Fruit fly (Drosophila melanogaster): ENCODE results near the gene gdl-ORF39.

Gene gdl-ORF39

dm6 chr3L:15493886-15494598, 15.2 kb upstream of the gdl-ORF39 start (continued):
- TF ChIP-seq CG18599 (GFP tag; optimal IDR thresholded peaks at IDR 0.05) (peak; percentile 44), CG5953 (GFP tag; IDR thresholded peaks at IDR 0.05) (no peak), CG6272 (GFP tag; IDR thresholded peaks at IDR 0.05) (no peak), pan (optimal IDR thresholded peaks at IDR 0.05) (no peak), pan (GFP tag; optimal IDR thresholded peaks at IDR 0.05 in 1 of 2, IDR thresholded peaks at IDR 0.05 in 1 of 2) (peak in 1 of 2 experiments; percentile 12), CG3995 (GFP tag; optimal IDR thresholded peaks at IDR 0.05) (no peak), Atf3 (GFP tag; optimal IDR thresholded peaks at IDR 0.05) (no peak), CG6254 (GFP tag; optimal IDR thresholded peaks at IDR 0.05) (peak; percentile 8), Hr39 (optimal IDR thresholded peaks at IDR 0.05) (no peak), C15 (GFP tag; IDR thresholded peaks at IDR 0.05) (no peak), CG2199 (GFP tag; IDR thresholded peaks at IDR 0.05) (no peak), D19A (tag; optimal IDR thresholded peaks at IDR 0.05) (peak; percentile 33), her (GFP tag; optimal IDR thresholded peaks at IDR 0.05) (no peak), CG18764 (GFP tag; optimal IDR thresholded peaks at IDR 0.05) (peak; percentile 77), cg (GFP tag; optimal IDR thresholded peaks at IDR 0.05) (peak; percentile 41), ttk (GFP tag; IDR thresholded peaks at IDR 0.05) (no peak), CG31441 (GFP tag; IDR thresholded peaks at IDR 0.05) (peak; percentile 58; the same call in 1 of the 2 replicates), gsb (GFP tag; IDR thresholded peaks at IDR 0.05) (no peak), CG30020 (tag; optimal IDR thresholded peaks at IDR 0.05) (no peak), wor (GFP tag; IDR thresholded peaks at IDR 0.05) (no peak), sug (tag; optimal IDR thresholded peaks at IDR 0.05) (peak; percentile 7), Sox102F (GFP tag; optimal IDR thresholded peaks at IDR 0.05) (peak; percentile 42), CG13123 (GFP tag; optimal IDR thresholded peaks at IDR 0.05) (no peak), NfI (GFP tag; optimal IDR thresholded peaks at IDR 0.05) (no peak), CG7839 (tag; optimal IDR thresholded peaks at IDR 0.05) (peak; percentile 46), Ada2b (GFP tag; IDR thresholded peaks at IDR 0.05) (0 out of 2 replicates have a peak, but pooled peaks have one; percentile 36), CG4424 (GFP tag; optimal IDR thresholded peaks at IDR 0.05) (peak; percentile 29), Xrp1 (GFP tag; IDR thresholded peaks at IDR 0.05) (0 out of 2 replicates have a peak, but pooled peaks have one; percentile 11), prd (optimal IDR thresholded peaks at IDR 0.05) (no peak), prd (GFP tag; IDR thresholded peaks at IDR 0.05) (0 out of 3 replicates have a peak, but pooled peaks have one; percentile 26), CG17359 (tag; optimal IDR thresholded peaks at IDR 0.05) (peak; percentile 48), Max (GFP tag; optimal IDR thresholded peaks at IDR 0.05) (peak; percentile 32), Chrac-16 (GFP tag; optimal IDR thresholded peaks at IDR 0.05) (no peak), Dip2 (GFP tag; IDR thresholded peaks at IDR 0.05) (no peak), dmrt99B (tag; optimal IDR thresholded peaks at IDR 0.05) (peak; percentile 73), CG11695 (GFP tag; IDR thresholded peaks at IDR 0.05) (no peak), CG18619 (GFP tag; optimal IDR thresholded peaks at IDR 0.05) (no peak), Lim3 (GFP tag; IDR thresholded peaks at IDR 0.05) (no peak), fd96Cb (tag; optimal IDR thresholded peaks at IDR 0.05) (peak; percentile 56), CG18262 (tag; optimal IDR thresholded peaks at IDR 0.05) (peak; percentile 29), Dbx (GFP tag; IDR thresholded peaks at IDR 0.05) (no peak), az2 (GFP tag; optimal IDR thresholded peaks at IDR 0.05) (peak; percentile 14), ssp (GFP tag; IDR thresholded peaks at IDR 0.05) (no peak), CG18476 (GFP tag; optimal IDR thresholded peaks at IDR 0.05) (peak; percentile 8), Ptx1 (GFP tag; IDR thresholded peaks at IDR 0.05) (peak; percentile 52; the same call in 1 of the 2 replicates), Ets65A (GFP tag) (peak; percentile 30), CG13775 (GFP tag; optimal IDR thresholded peaks at IDR 0.05) (peak; percentile 14), CG6689 (GFP tag; IDR thresholded peaks at IDR 0.05) (0 out of 2 replicates have a peak, but pooled peaks have one; percentile 9), CG34422 (GFP tag; IDR thresholded peaks at IDR 0.05) (peak; percentile 60; the same call in 1 of the 3 replicates), CG4820 (GFP tag; optimal IDR thresholded peaks at IDR 0.05) (peak; percentile 50), chinmo (GFP tag; IDR thresholded peaks at IDR 0.05; ENCODE audit: partially characterized antibody) (0 out of 4 replicates have a peak, but pooled peaks have one; percentile 12)

All from whole organism, embryonic.